Worm (Caenorhabditis elegans) whole organism, mixed stage, embryonic: ENCODE results near the gene Y58A7A.3.

ENCODE experiments used
- ces-1 ChIP-seq: fragments of 150-350 bp; optimal IDR thresholded peaks from 2 replicates; lab custom pipeline; 2014; ENCODE audit warnings: missing biosample characterization, missing genetic modification reagents, missing genetic modification characterization
- elt-3 ChIP-seq: fragments of 150-350 bp; optimal IDR thresholded peaks from 2 replicates; lab custom pipeline; 2014; ENCODE audit warnings: missing biosample characterization, missing genetic modification characterization
- ham-2 ChIP-seq: fragments of 200-800 bp; sonication (Bioruptor generic); optimal IDR thresholded peaks from 2 replicates; lab custom pipeline; 2018; ENCODE audit warnings: mild to moderate bottlenecking, missing genetic modification characterization, missing compliant biosample characterization
- lin-32 ChIP-seq: fragments of 200-800 bp; sonication (Bioruptor generic); optimal IDR thresholded peaks from 2 replicates; lab custom pipeline; 2018; ENCODE audit warnings: mild to moderate bottlenecking, missing genetic modification characterization, missing compliant biosample characterization
- mab-5 ChIP-seq: fragments of 150-350 bp; optimal IDR thresholded peaks from 2 replicates; lab custom pipeline; 2014; ENCODE audit warnings: missing biosample characterization, missing genetic modification characterization
- nhr-12 ChIP-seq: fragments of 150-350 bp; optimal IDR thresholded peaks from 2 replicates; lab custom pipeline; 2014; ENCODE audit warnings: missing biosample characterization, missing genetic modification characterization
- pha-4 ChIP-seq: fragments of 150-350 bp; optimal IDR thresholded peaks from 2 replicates; lab custom pipeline; 2018; ENCODE audit warnings: missing biosample characterization, missing genetic modification reagents, missing genetic modification characterization
- unc-62 ChIP-seq: fragments of 150-350 bp; optimal IDR thresholded peaks from 2 replicates; lab custom pipeline; 2014; ENCODE audit warnings: missing biosample characterization, missing genetic modification reagents, missing genetic modification characterization
- ztf-11 ChIP-seq: fragments of 150-350 bp; optimal IDR thresholded peaks from 2 replicates; lab custom pipeline; 2014; ENCODE audit warnings: missing biosample characterization, missing genetic modification characterization

ce11 chrV:5032176-5032575 lies 48.5 kb downstream of the Y58A7A.3 start:
- TF ChIP-seq pha-4 (tag; lab: Kevin White, UChicago) (no peak), ztf-11 (no peak), elt-3 (no peak), ham-2 (GFP tag; lab: Kevin White, UChicago) (no peak), mab-5 (tag; lab: Kevin White, UChicago) (no peak), ces-1 (no peak), lin-32 (GFP tag; lab: Kevin White, UChicago) (no peak), unc-62 (no peak), nhr-12 (tag; lab: Kevin White, UChicago) (no peak)
